Worm (Caenorhabditis elegans) whole organism, L2 larva: ENCODE results near the gene ztf-18.

Source experiments
- C34F6.9 ChIP-seq: fragments of 150-350 bp; optimal IDR thresholded peaks from 2 replicates; lab custom pipeline; 2014; ENCODE audit warnings: missing biosample characterization, missing genetic modification characterization
- F13H6.1 ChIP-seq: sonication (generic microtip); optimal IDR thresholded peaks from 2 replicates; lab custom pipeline; 2016; ENCODE audit warnings: missing genetic modification characterization, missing compliant biosample characterization
- R02D3.7 ChIP-seq: fragments of 150-350 bp; optimal IDR thresholded peaks from 2 replicates; lab custom pipeline; 2014; ENCODE audit warnings: missing biosample characterization, missing genetic modification characterization
- Y55F3AM.14 ChIP-seq: fragments of 200-800 bp; sonication (Bioruptor generic); optimal IDR thresholded peaks from 2 replicates; lab custom pipeline; 2018; ENCODE audit warnings: mild to moderate bottlenecking, missing genetic modification characterization, missing compliant biosample characterization
- ZK546.5 ChIP-seq: sonication (generic microtip); optimal IDR thresholded peaks from 2 replicates; lab custom pipeline; 2017; ENCODE audit warnings: missing biosample characterization, missing genetic modification characterization
- alr-1 ChIP-seq: fragments of 150-350 bp; optimal IDR thresholded peaks from 2 replicates; lab custom pipeline; 2014; ENCODE audit warnings: missing biosample characterization, missing genetic modification characterization
- aly-2 ChIP-seq: fragments of 150-350 bp; optimal IDR thresholded peaks from 2 replicates; lab custom pipeline; 2014; ENCODE audit warnings: missing biosample characterization, missing genetic modification characterization
- ama-1 ChIP-seq: fragments of 150-350 bp; optimal IDR thresholded peaks from 2 replicates; lab custom pipeline; 2018; ENCODE audit warnings: inconsistent platforms
- blmp-1 ChIP-seq: sonication (generic microtip); optimal IDR thresholded peaks from 2 replicates; lab custom pipeline; 2017; ENCODE audit warnings: missing genetic modification characterization, mild to moderate bottlenecking, missing compliant biosample characterization, antibody characterized with exemption, moderate library complexity; ENCODE audit not compliant: insufficient read depth
- ceh-16 ChIP-seq: fragments of 150-350 bp; optimal IDR thresholded peaks from 2 replicates; lab custom pipeline; 2014; ENCODE audit warnings: missing biosample characterization, missing genetic modification characterization
- ceh-82 ChIP-seq: fragments of 150-350 bp; optimal IDR thresholded peaks from 2 replicates; lab custom pipeline; 2014; ENCODE audit warnings: missing biosample characterization, missing genetic modification characterization
- crh-2 ChIP-seq: sonication (generic microtip); optimal IDR thresholded peaks from 2 replicates; lab custom pipeline; 2017; ENCODE audit warnings: missing biosample characterization, missing genetic modification characterization
- dmd-4 ChIP-seq: sonication (generic microtip); optimal IDR thresholded peaks from 2 replicates; lab custom pipeline; 2017; ENCODE audit warnings: missing biosample characterization, missing genetic modification characterization
- egl-27 ChIP-seq: sonication (generic microtip); optimal IDR thresholded peaks from 3 replicates; lab custom pipeline; 2017; ENCODE audit warnings: missing biosample characterization, missing genetic modification reagents, missing genetic modification characterization
- elt-1 ChIP-seq: fragments of 150-350 bp; optimal IDR thresholded peaks from 2 replicates; lab custom pipeline; 2014; ENCODE audit warnings: missing biosample characterization, missing genetic modification characterization
- elt-3 ChIP-seq: sonication (generic microtip); optimal IDR thresholded peaks from 2 replicates; lab custom pipeline; 2017; ENCODE audit warnings: missing biosample characterization, missing genetic modification characterization
- fos-1 ChIP-seq: fragments of 150-350 bp; optimal IDR thresholded peaks from 2 replicates; lab custom pipeline; 2014; ENCODE audit warnings: missing biosample characterization, missing genetic modification characterization
- gmeb-1 ChIP-seq: fragments of 150-350 bp; optimal IDR thresholded peaks from 2 replicates; lab custom pipeline; 2014; ENCODE audit warnings: missing biosample characterization, missing genetic modification characterization
- lin-11 ChIP-seq: fragments of 150-350 bp; sonication (generic microtip); optimal IDR thresholded peaks from 2 replicates; lab custom pipeline; 2014; ENCODE audit warnings: missing biosample characterization, missing genetic modification characterization, inconsistent platforms, mixed read lengths
- lin-13 ChIP-seq: fragments of 150-350 bp; optimal IDR thresholded peaks from 2 replicates; lab custom pipeline; 2014; ENCODE audit warnings: missing biosample characterization, missing genetic modification reagents, missing genetic modification characterization
- lin-39 ChIP-seq: fragments of 150-350 bp; optimal IDR thresholded peaks from 2 replicates; lab custom pipeline; 2014; ENCODE audit warnings: missing biosample characterization, missing genetic modification reagents, missing genetic modification characterization
- lsy-2 ChIP-seq, 2 experiments: fragments of 150-350 bp in 1 of 2; sonication (generic microtip) in 1 of 2; optimal IDR thresholded peaks; 2 replicates each; lab custom pipeline; 2014 to 2017; ENCODE audit warnings: missing biosample characterization in 2 of 2, missing genetic modification characterization in 2 of 2
- mab-5 ChIP-seq: fragments of 150-350 bp; optimal IDR thresholded peaks from 2 replicates; lab custom pipeline; 2014; ENCODE audit warnings: missing biosample characterization, missing genetic modification characterization
- mbf-1 ChIP-seq: sonication (generic microtip); optimal IDR thresholded peaks from 2 replicates; lab custom pipeline; 2017; ENCODE audit warnings: missing biosample characterization, missing genetic modification characterization
- mdl-1 ChIP-seq, 2 experiments: fragments of 150-350 bp in 1 of 2; sonication (generic microtip) in 1 of 2; optimal IDR thresholded peaks; 2 replicates each; lab custom pipeline; 2017; ENCODE audit warnings: missing biosample characterization in 2 of 2, missing genetic modification characterization in 2 of 2
- nhr-10 ChIP-seq: sonication (generic microtip); optimal IDR thresholded peaks from 2 replicates; lab custom pipeline; 2017; ENCODE audit warnings: missing biosample characterization, missing genetic modification characterization
- nhr-11 ChIP-seq: fragments of 150-350 bp; optimal IDR thresholded peaks from 2 replicates; lab custom pipeline; 2014; ENCODE audit warnings: missing biosample characterization, missing genetic modification characterization
- nhr-12 ChIP-seq: fragments of 150-350 bp; optimal IDR thresholded peaks from 2 replicates; lab custom pipeline; 2014; ENCODE audit warnings: missing biosample characterization, missing genetic modification characterization
- nhr-129 ChIP-seq: fragments of 150-350 bp; optimal IDR thresholded peaks from 2 replicates; lab custom pipeline; 2014; ENCODE audit warnings: missing biosample characterization, missing genetic modification characterization
- nhr-21 ChIP-seq: fragments of 150-350 bp; optimal IDR thresholded peaks from 2 replicates; lab custom pipeline; 2014; ENCODE audit warnings: missing biosample characterization, missing genetic modification characterization
- nhr-23 ChIP-seq: fragments of 150-350 bp; optimal IDR thresholded peaks from 2 replicates; lab custom pipeline; 2014; ENCODE audit warnings: missing biosample characterization, missing genetic modification reagents, missing genetic modification characterization
- nhr-237 ChIP-seq: fragments of 150-350 bp; optimal IDR thresholded peaks from 2 replicates; lab custom pipeline; 2014; ENCODE audit warnings: missing biosample characterization, missing genetic modification characterization
- nhr-25 ChIP-seq: fragments of 150-350 bp; sonication (generic microtip); optimal IDR thresholded peaks from 3 replicates; lab custom pipeline; 2014; ENCODE audit warnings: missing biosample characterization, missing genetic modification characterization
- nhr-6 ChIP-seq: fragments of 150-350 bp; optimal IDR thresholded peaks from 2 replicates; lab custom pipeline; 2014; ENCODE audit warnings: missing biosample characterization, missing genetic modification characterization
- nhr-77 ChIP-seq: fragments of 150-350 bp; optimal IDR thresholded peaks from 2 replicates; lab custom pipeline; 2014; ENCODE audit warnings: missing biosample characterization, missing genetic modification characterization
- peb-1 ChIP-seq: fragments of 150-350 bp; optimal IDR thresholded peaks from 2 replicates; lab custom pipeline; 2014; ENCODE audit warnings: missing biosample characterization, missing genetic modification characterization
- sem-4 ChIP-seq: fragments of 150-350 bp; optimal IDR thresholded peaks from 2 replicates; lab custom pipeline; 2014; ENCODE audit warnings: missing biosample characterization, missing genetic modification reagents, missing genetic modification characterization
- skn-1 ChIP-seq: sonication (generic microtip); optimal IDR thresholded peaks from 2 replicates; lab custom pipeline; 2017; ENCODE audit warnings: missing biosample characterization, missing genetic modification characterization
- sma-3 ChIP-seq: sonication (generic microtip); optimal IDR thresholded peaks from 2 replicates; lab custom pipeline; 2016; ENCODE audit warnings: missing genetic modification reagents, missing genetic modification characterization, missing compliant biosample characterization
- sma-9 ChIP-seq, 2 experiments: fragments of 150-350 bp in 1 of 2; sonication (generic microtip) in 1 of 2; optimal IDR thresholded peaks; 2 replicates each; lab custom pipeline; 2014 to 2016; ENCODE audit warnings: missing genetic modification characterization in 2 of 2, mild to moderate bottlenecking in 1 of 2, missing biosample characterization in 1 of 2, missing compliant biosample characterization in 1 of 2, missing genetic modification reagents in 1 of 2, moderate library complexity in 1 of 2
- snpc-4 ChIP-seq: fragments of 150-350 bp; optimal IDR thresholded peaks from 2 replicates; lab custom pipeline; 2014; ENCODE audit warnings: missing biosample characterization, missing genetic modification characterization
- unc-39 ChIP-seq: fragments of 150-350 bp; optimal IDR thresholded peaks from 2 replicates; lab custom pipeline; 2014; ENCODE audit warnings: missing biosample characterization, missing genetic modification characterization
- unc-55 ChIP-seq: fragments of 150-350 bp; sonication (generic microtip); optimal IDR thresholded peaks from 3 replicates; lab custom pipeline; 2014; ENCODE audit warnings: missing biosample characterization, missing genetic modification reagents, missing genetic modification characterization
- unc-62 ChIP-seq: fragments of 150-350 bp; optimal IDR thresholded peaks from 2 replicates; lab custom pipeline; 2014; ENCODE audit warnings: missing biosample characterization, missing genetic modification reagents, missing genetic modification characterization
- zag-1 ChIP-seq: fragments of 150-350 bp; optimal IDR thresholded peaks from 2 replicates; lab custom pipeline; 2014; ENCODE audit warnings: missing biosample characterization, missing genetic modification characterization
- ztf-1 ChIP-seq: fragments of 200-800 bp; sonication (Bioruptor generic); conservative IDR thresholded peaks from 2 replicates; pipeline ENCODE4 v1.3.6; 2022; ENCODE audit warnings: missing genetic modification characterization, missing compliant biosample characterization
- ztf-11 ChIP-seq: sonication (generic microtip); optimal IDR thresholded peaks from 2 replicates; lab custom pipeline; 2017; ENCODE audit warnings: missing biosample characterization, missing genetic modification characterization
- ztf-4 ChIP-seq: fragments of 150-350 bp; optimal IDR thresholded peaks from 2 replicates; lab custom pipeline; 2014; ENCODE audit warnings: missing biosample characterization, missing genetic modification characterization

ztf-18 gene

DNA sequence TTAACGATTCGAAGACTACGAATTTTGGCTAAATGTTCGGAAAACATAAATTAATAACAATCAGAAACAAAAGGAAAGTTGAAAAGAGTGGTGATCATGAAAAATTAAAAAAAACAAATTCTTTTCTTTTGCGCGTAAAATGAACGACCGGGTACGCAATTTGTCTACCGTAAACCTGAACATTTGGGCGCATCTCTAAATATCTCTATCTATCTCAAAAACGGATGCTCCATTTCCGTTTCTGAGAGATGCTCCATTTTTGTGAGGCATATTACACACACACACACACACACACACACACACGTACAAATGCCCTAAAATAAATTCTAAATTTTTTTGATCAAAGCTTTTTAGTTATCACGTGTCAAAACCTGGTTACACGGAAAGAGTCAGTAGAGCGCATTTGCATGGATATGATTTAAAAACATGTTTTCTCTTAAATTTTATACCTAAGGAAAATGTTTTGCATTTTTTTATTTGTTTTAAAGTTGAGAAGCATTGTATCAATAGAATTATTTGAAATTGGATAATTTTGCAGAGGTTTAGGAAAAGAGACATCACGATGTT, 6.4 kb downstream of the ztf-18 start:
- TF ChIP-seq C34F6.9 (tag; lab: Kevin White, UChicago) = peak; percentile 64
- no peak for TF ChIP-seq peb-1 (tag; lab: Kevin White, UChicago)
- TF ChIP-seq lsy-2 (tag; optimal IDR thresholded peaks at IDR 0.05; lab: Kevin White, UChicago) = peak in 1 of 2 experiments; percentile 69
- peak; percentile 11 for TF ChIP-seq unc-55 (GFP tag; lab: Kevin White, UChicago)

DNA sequence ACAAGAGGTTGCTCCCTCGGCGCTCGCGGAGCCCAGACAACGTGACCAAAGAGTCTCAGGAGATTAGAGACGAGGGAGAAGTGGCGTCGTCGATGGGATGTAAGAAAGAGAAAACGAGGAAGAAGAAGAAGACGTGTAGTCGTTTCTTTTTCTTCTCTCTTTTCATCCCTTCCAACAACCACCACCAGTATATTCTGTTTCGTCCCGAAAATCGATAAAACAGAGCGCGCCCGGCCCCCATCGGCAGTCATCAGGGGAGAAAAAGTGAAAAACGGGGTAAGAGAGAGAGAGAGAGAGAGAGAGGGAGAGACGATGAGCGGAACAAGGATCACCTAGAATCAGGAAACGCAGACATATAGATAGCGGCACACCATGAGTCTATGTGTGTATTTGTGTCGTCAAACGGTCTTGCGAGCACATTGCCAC, 7.6 kb downstream of the ztf-18 start:
- TF ChIP-seq ama-1 (lab: Kevin White, UChicago) (no peak), ceh-82 (no peak), R02D3.7 (tag; lab: Kevin White, UChicago) (no peak), mbf-1 (tag; lab: Kevin White, UChicago) (no peak), sma-9 (GFP tag; optimal IDR thresholded peaks at IDR 0.05; lab: Kevin White, UChicago) (peak; percentile 68), sma-9 (tag; optimal IDR thresholded peaks at IDR 0.05; lab: Kevin White, UChicago) (no peak), nhr-23 (no peak), unc-39 (tag; lab: Kevin White, UChicago) (no peak), nhr-11 (tag; lab: Kevin White, UChicago) (no peak), mdl-1 (tag; optimal IDR thresholded peaks at IDR 0.05; lab: Kevin White, UChicago) (peak; percentile 12 to 72), ceh-16 (tag; lab: Kevin White, UChicago) (no peak), F13H6.1 (tag; lab: Kevin White, UChicago) (peak; percentile 72), lin-13 (GFP tag; lab: Kevin White, UChicago) (peak; percentile 55), C34F6.9 (tag; lab: Kevin White, UChicago) (peak; percentile 79), gmeb-1 (peak; percentile 53), skn-1 (tag; lab: Kevin White, UChicago) (no peak), Y55F3AM.14 (GFP tag; lab: Kevin White, UChicago) (peak; percentile 71), peb-1 (tag; lab: Kevin White, UChicago) (no peak), nhr-25 (tag; lab: Kevin White, UChicago) (no peak), fos-1 (tag; lab: Kevin White, UChicago) (peak; percentile 43), lsy-2 (tag; optimal IDR thresholded peaks at IDR 0.05; lab: Kevin White, UChicago) (peak; percentile 64 to 78), ztf-1 (GFP tag; lab: Robert Waterston, UW) (no peak), elt-3 (no peak), aly-2 (tag; lab: Kevin White, UChicago) (no peak), mab-5 (tag; lab: Kevin White, UChicago) (peak; percentile 72), sem-4 (tag; lab: Kevin White, UChicago) (peak; percentile 68), ztf-4 (peak; percentile 23), sma-3 (GFP tag; lab: Kevin White, UChicago) (peak; percentile 40), elt-1 (tag; lab: Kevin White, UChicago) (no peak), blmp-1 (tag; lab: Kevin White, UChicago) (peak; percentile 80), crh-2 (tag; lab: Kevin White, UChicago) (peak; percentile 90), nhr-77 (tag; lab: Kevin White, UChicago) (no peak), alr-1 (tag; lab: Kevin White, UChicago) (no peak), nhr-6 (tag; lab: Kevin White, UChicago) (peak; percentile 53), nhr-10 (tag; lab: Kevin White, UChicago) (no peak), lin-11 (peak; percentile 73), snpc-4 (tag; lab: Kevin White, UChicago) (no peak), dmd-4 (tag; lab: Kevin White, UChicago) (no peak), zag-1 (peak; percentile 28), egl-27 (tag; lab: Kevin White, UChicago) (no peak), unc-62 (GFP tag; lab: Kevin White, UChicago) (no peak), nhr-21 (peak; percentile 26), nhr-129 (tag; lab: Kevin White, UChicago) (peak; percentile 73), unc-55 (GFP tag; lab: Kevin White, UChicago) (peak; percentile 93), lin-39 (tag; lab: Kevin White, UChicago) (no peak), ZK546.5 (tag; lab: Kevin White, UChicago) (no peak), nhr-12 (tag; lab: Kevin White, UChicago) (no peak), ztf-11 (tag; lab: Kevin White, UChicago) (no peak), nhr-237 (tag; lab: Kevin White, UChicago) (no peak)
